Worm (Caenorhabditis elegans): ENCODE results near the gene sqst-5.

sqst-5 gene

ce11 chrIII:178126-178525 is 30.7 kb upstream of the sqst-5 start:
- TF ChIP-seq flh-1 (GFP tag; optimal IDR thresholded peaks at IDR 0.05) (no peak), lin-32 (GFP tag; optimal IDR thresholded peaks at IDR 0.05) (no peak), tbx-8 (GFP tag; optimal IDR thresholded peaks at IDR 0.05) (peak; percentile 23), snpc-4 (tag; optimal IDR thresholded peaks at IDR 0.05) (no peak)

ce11 chrIII:177715-178114 is 30.3 kb upstream of the sqst-5 start, which contains the start of gene F40G9.14:
TSS of gene F40G9.14 (minus strand) at chrIII:177815.
- no peak for TF ChIP-seq hlh-1 (tag; optimal IDR thresholded peaks at IDR 0.05)
- TF ChIP-seq flh-1 (GFP tag; optimal IDR thresholded peaks at IDR 0.05) = no peak
- TF ChIP-seq unc-120 (tag; optimal IDR thresholded peaks at IDR 0.05; ENCODE audit: poor library complexity, severe bottlenecking) = no peak
- TF ChIP-seq lin-32 (GFP tag; optimal IDR thresholded peaks at IDR 0.05) = no peak
- TF ChIP-seq lin-13 (tag; optimal IDR thresholded peaks at IDR 0.05) = no peak
- TF ChIP-seq zip-8 (tag; optimal IDR thresholded peaks at IDR 0.05) = no peak
- TF ChIP-seq unc-39 (tag; optimal IDR thresholded peaks at IDR 0.05) = no peak
- TF ChIP-seq ceh-83 (GFP tag; optimal IDR thresholded peaks at IDR 0.05) = no peak
- no peak for TF ChIP-seq snpc-4 (tag; optimal IDR thresholded peaks at IDR 0.05)
- no peak for TF ChIP-seq nhr-2 (tag; optimal IDR thresholded peaks at IDR 0.05)
- no peak for TF ChIP-seq elt-3 (tag; optimal IDR thresholded peaks at IDR 0.05)
- TF ChIP-seq ces-1 (GFP tag; optimal IDR thresholded peaks at IDR 0.05) = no peak

DNA sequence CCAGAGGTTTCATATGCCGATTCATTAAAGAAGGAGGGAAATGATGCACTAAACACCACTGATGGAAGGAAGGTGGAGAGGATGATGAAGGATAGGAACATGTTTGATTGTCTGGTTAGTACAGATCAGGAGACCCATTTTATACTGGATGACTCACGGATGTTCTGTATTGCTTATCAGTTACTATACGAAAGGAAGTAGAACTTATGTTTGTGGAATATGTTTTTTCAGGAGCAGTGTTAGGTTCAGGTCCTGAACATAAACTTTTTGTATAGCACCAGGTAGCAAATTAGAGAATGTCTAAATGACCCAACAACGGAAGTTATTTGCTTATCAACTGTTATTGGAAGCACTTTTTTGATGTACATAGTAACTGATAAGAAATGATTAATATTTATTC is 28.3 kb upstream of the sqst-5 start, which contains the start of gene clec-148:
Gene clec-148, minus strand, starts transcription at position 101 of the 400 bp plus-strand sequence.
- no peak for TF ChIP-seq nhr-76 (tag; optimal IDR thresholded peaks at IDR 0.05)
- no peak for TF ChIP-seq nhr-2 (tag; optimal IDR thresholded peaks at IDR 0.05)
- TF ChIP-seq flh-1 (GFP tag; optimal IDR thresholded peaks at IDR 0.05) = no peak
- no peak for TF ChIP-seq elt-1 (tag; optimal IDR thresholded peaks at IDR 0.05; ENCODE audit: borderline replicate concordance, insufficient read depth)
- TF ChIP-seq mep-1 (tag; optimal IDR thresholded peaks at IDR 0.05) = no peak

DNA sequence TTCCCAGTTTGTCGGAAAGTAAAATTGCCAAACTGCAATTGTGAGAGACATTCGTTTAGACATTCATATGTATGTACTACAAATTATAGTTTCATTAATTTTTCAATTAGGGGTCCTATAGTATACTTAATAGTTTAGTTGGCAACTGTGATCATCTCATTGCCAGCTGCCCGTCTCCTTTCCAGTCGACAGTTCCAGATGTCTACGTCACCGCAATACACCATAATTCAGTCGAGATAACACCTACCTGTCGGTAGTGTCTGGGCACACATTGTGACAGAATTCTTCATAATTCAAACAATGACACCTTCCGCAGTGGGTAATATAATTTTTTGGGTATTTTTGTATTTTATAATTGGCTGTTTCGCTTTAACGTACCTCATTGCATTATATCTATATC is 26.1 kb upstream of the sqst-5 start, which contains the start of gene F40G9.19:
Gene F40G9.19, plus strand, starts transcription at position 301 of the 400 bp plus-strand sequence.
- TF ChIP-seq snpc-4 (tag; optimal IDR thresholded peaks at IDR 0.05) = no peak
- TF ChIP-seq unc-62 (GFP tag; optimal IDR thresholded peaks at IDR 0.05) = no peak
- TF ChIP-seq hlh-1 (tag; optimal IDR thresholded peaks at IDR 0.05) = no peak
- TF ChIP-seq nhr-28 (tag; optimal IDR thresholded peaks at IDR 0.05) = no peak
- TF ChIP-seq lsy-2 (tag; optimal IDR thresholded peaks at IDR 0.05) = no peak
- TF ChIP-seq mab-5 (tag; optimal IDR thresholded peaks at IDR 0.05) = no peak
- TF ChIP-seq ceh-43 (GFP tag; optimal IDR thresholded peaks at IDR 0.05) = no peak
- TF ChIP-seq ztf-11 (tag; optimal IDR thresholded peaks at IDR 0.05) = no peak
- TF ChIP-seq unc-120 (tag; optimal IDR thresholded peaks at IDR 0.05; ENCODE audit: poor library complexity, severe bottlenecking) = no peak
- no peak for TF ChIP-seq bed-3 (GFP tag; optimal IDR thresholded peaks at IDR 0.05)
- TF ChIP-seq nhr-12 (tag; optimal IDR thresholded peaks at IDR 0.05) = no peak

DNA sequence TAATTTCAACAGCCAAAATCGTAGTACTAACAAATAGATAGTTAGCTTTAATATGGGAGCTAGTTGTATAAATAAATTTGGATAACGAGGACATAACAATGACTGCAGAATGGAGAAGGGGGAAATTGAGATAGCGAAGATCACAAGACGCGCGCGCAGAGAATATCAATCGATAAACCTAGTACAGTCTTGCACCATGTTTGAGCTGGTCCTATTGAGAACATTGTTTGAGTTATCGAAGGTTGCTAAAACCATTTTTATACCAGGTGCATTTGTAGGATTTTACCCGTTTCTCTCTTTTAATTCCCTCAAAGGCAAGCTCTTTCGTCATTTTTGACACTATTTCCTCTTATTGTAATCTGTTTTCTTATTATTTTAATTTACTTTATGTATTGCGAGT is 24.2 kb upstream of the sqst-5 start, which contains the start of the genes F40G9.9 and F40G9.12:
Gene F40G9.9, minus strand, starts transcription at position 101 of the 400 bp plus-strand sequence.
Gene F40G9.12, plus strand, starts transcription at position 231 of the 400 bp plus-strand sequence.
- TF ChIP-seq lin-32 (GFP tag; optimal IDR thresholded peaks at IDR 0.05) (no peak), snpc-4 (tag; optimal IDR thresholded peaks at IDR 0.05) (no peak), lin-13 (tag; optimal IDR thresholded peaks at IDR 0.05) (no peak), lsy-2 (tag; optimal IDR thresholded peaks at IDR 0.05) (no peak), hlh-1 (tag; optimal IDR thresholded peaks at IDR 0.05) (no peak), blmp-1 (tag; optimal IDR thresholded peaks at IDR 0.05) (no peak)

DNA sequence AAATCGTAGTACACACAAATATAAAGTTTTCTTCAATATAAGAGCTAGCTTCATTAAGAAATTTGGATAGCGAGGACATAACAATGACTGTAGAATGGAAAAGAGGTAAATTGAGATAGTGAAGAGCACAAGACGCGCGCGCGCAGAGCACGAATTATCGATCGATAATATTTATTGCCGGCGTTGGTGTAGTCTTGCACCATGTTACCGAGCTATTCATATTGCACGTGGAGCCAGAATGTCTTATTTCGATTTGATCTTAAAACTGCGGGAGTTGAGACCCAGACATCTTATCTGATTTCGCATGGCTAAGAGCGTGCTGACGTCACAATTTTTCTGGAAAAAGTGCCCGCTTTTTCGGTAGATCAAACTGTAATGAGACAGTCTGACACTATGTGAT is 22.1 kb upstream of the sqst-5 start, which contains the start of gene F40G9.18:
Gene F40G9.18, minus strand, starts transcription at position 101 of the 400 bp plus-strand sequence.
- TF ChIP-seq blmp-1 (tag; optimal IDR thresholded peaks at IDR 0.05) (no peak), nhr-2 (tag; optimal IDR thresholded peaks at IDR 0.05) (no peak), sem-2 (GFP tag; optimal IDR thresholded peaks at IDR 0.05) (no peak), hlh-1 (tag; optimal IDR thresholded peaks at IDR 0.05) (no peak), lin-32 (GFP tag; optimal IDR thresholded peaks at IDR 0.05) (no peak), drap-1 (GFP tag; optimal IDR thresholded peaks at IDR 0.05) (no peak), elt-3 (tag; optimal IDR thresholded peaks at IDR 0.05) (no peak), mls-2 (tag; optimal IDR thresholded peaks at IDR 0.05) (no peak), ceh-39 (tag; optimal IDR thresholded peaks at IDR 0.05) (no peak), lsy-2 (tag; optimal IDR thresholded peaks at IDR 0.05) (no peak), ces-1 (GFP tag; optimal IDR thresholded peaks at IDR 0.05) (no peak), mab-5 (tag; optimal IDR thresholded peaks at IDR 0.05) (no peak), nhr-76 (tag; optimal IDR thresholded peaks at IDR 0.05) (no peak), ceh-83 (GFP tag; optimal IDR thresholded peaks at IDR 0.05) (no peak), nhr-28 (tag; optimal IDR thresholded peaks at IDR 0.05) (no peak), cnd-1 (tag; optimal IDR thresholded peaks at IDR 0.05) (no peak)
